Worm (Caenorhabditis elegans): Measurements from ENCODE around the gene gly-7.

gly-7 gene

DNA sequence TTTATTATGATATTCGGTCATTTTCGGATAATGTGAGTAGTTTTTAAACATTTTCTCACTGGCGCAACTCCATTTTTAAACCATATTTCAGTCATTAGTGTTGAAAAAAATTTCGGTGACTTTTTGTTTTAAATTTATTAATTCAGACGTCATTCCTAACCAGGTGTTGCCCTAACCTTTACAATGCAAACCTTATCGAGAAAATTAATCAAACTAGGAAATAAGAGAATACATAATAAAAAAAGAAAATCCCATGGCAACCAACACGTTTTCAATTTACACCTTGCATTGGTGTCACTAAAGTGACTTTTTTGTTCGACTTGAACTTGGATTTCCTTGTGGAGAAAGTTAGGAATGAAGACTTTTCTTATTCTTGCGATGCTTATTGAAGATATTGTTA lies 33.0 kb downstream of the gly-7 start, which contains the start of gene F36H9.2:
Gene F36H9.2, plus strand, starts transcription at position 301 of the 400 bp plus-strand sequence.
- TF ChIP-seq zag-1 (tag; optimal IDR thresholded peaks at IDR 0.05) (no peak), ZK546.5 (tag; optimal IDR thresholded peaks at IDR 0.05) (no peak), mdl-1 (tag; optimal IDR thresholded peaks at IDR 0.05) (no peak), daf-12 (tag; optimal IDR thresholded peaks at IDR 0.05) (no peak), mml-1 (tag; optimal IDR thresholded peaks at IDR 0.05) (no peak), snpc-4 (tag; optimal IDR thresholded peaks at IDR 0.05) (no peak), skn-1 (tag; optimal IDR thresholded peaks at IDR 0.05) (no peak), lin-39 (tag; optimal IDR thresholded peaks at IDR 0.05) (no peak), nfya-1 (tag; optimal IDR thresholded peaks at IDR 0.05; ENCODE audit: insufficient read depth) (no peak), ceh-28 (tag; optimal IDR thresholded peaks at IDR 0.05) (no peak), nhr-76 (tag; optimal IDR thresholded peaks at IDR 0.05) (no peak), ama-1 (optimal IDR thresholded peaks at IDR 0.05) (no peak)

- TF ChIP-seq jun-1 (tag; optimal IDR thresholded peaks at IDR 0.05) (no peak), nhr-77 (tag; optimal IDR thresholded peaks at IDR 0.05) (no peak), nhr-237 (tag; optimal IDR thresholded peaks at IDR 0.05) (no peak), ztf-11 (tag; optimal IDR thresholded peaks at IDR 0.05) (no peak), egl-5 (tag; optimal IDR thresholded peaks at IDR 0.05) (no peak), R02D3.7 (tag; optimal IDR thresholded peaks at IDR 0.05) (no peak)
These were observed 39.2 kb downstream of the gly-7 start, which contains the start of gene F36H9.5 for ce11 chrV:1781922-1782321. TSS of gene F36H9.5 (minus strand) at chrV:1782022.

DNA sequence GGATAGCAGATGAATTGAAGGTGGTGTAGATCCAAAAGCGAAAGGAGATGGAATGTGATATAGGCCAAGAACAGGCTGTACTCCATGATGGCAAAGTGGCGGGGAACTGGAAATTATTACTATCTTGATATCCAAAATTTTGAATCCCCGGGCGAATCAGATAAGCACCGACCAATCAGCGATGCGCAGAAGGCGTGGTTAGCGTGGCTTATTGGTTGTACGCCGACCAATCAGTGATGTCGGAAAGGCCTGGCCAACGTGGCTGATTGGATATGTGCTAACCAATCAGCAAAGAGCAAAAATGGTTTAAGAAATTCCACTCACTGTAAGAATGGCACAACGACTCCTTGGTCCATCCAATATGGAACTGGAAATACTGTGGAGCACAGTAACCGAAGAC lies 41.1 kb downstream of the gly-7 start:
- TF ChIP-seq nhr-77 (tag; optimal IDR thresholded peaks at IDR 0.05): no peak
- peak; percentile 86 for TF ChIP-seq nfya-1 (tag; optimal IDR thresholded peaks at IDR 0.05; ENCODE audit: insufficient read depth)

DNA sequence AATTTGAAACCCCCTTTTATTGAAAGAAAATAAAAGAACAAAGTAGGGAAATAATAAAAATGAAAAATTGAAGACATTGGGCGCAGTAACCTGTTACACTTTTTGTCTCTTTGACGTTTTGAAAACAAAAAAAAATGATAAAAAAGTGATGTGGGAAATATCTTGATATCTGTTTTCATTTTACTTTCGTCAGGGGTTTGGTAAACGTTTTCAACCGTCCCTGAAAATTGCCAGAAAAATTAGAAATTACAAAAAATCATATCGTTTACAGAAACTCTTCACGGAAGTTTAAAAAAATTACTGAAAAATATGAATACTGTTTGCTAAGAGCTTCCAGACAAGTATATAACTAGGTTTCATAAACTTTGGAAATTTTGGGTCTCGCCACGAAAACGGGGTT lies 42.0 kb downstream of the gly-7 start, which contains the start of gene F36H9.4:
Gene F36H9.4, minus strand, starts transcription at position 101 of the 400 bp plus-strand sequence.
- TF ChIP-seq tbx-2 (tag; optimal IDR thresholded peaks at IDR 0.05) (no peak), ZK546.5 (tag; optimal IDR thresholded peaks at IDR 0.05) (no peak), ceh-82 (tag; optimal IDR thresholded peaks at IDR 0.05) (no peak), mdl-1 (tag; optimal IDR thresholded peaks at IDR 0.05) (no peak), jun-1 (tag; optimal IDR thresholded peaks at IDR 0.05) (no peak), nhr-25 (tag; optimal IDR thresholded peaks at IDR 0.05) (no peak), ceh-28 (tag; optimal IDR thresholded peaks at IDR 0.05) (no peak)

DNA sequence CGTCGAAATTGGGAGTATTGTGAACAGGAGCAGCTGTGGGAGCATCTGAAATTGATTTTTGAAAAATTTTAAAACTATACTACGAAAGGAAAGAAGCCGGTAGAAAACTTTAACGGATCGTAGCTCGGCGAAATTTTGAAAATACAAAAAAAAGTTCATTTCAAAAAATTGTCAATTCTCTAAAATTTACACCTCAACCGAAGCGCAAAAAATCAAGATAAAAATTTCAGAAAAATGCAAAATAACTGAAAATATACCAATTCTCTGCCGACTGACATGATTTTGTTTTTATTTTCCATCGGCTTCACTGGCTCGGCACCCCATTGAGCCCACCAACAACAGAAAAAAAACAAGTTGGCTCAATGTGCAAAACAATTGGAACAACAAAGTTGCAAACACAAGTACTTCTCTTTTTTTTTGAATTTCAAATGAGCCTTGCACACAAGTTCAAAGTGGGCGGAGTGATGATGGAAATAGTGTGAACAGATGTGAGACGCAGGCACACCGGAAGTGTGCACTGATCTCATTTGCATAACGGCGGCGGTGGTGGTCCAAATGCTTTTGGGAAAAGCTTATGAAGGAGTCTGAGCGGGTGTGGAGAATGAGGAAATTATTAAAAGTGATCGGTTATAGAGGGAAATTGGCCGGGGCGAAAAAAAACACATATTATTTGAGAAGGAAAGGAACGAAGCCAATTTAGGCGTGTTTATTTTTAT lies 46.1 kb downstream of the gly-7 start, which contains the start of gene F36H9.7:
Gene F36H9.7, minus strand, starts transcription at position 51 of the 716 bp plus-strand sequence.
- TF ChIP-seq nhr-43 (tag; optimal IDR thresholded peaks at IDR 0.05; ENCODE audit: poor library complexity, severe bottlenecking): no peak

- peak; percentile 27 for TF ChIP-seq elt-2 (tag; optimal IDR thresholded peaks at IDR 0.05)
- peak; percentile 32 for TF ChIP-seq hmg-11 (tag; optimal IDR thresholded peaks at IDR 0.05)
- no peak for TF ChIP-seq ama-1 (optimal IDR thresholded peaks at IDR 0.05)
- peak; percentile 22 for TF ChIP-seq nfya-1 (tag; optimal IDR thresholded peaks at IDR 0.05; ENCODE audit: insufficient read depth)
- no peak for TF ChIP-seq unc-39 (tag; optimal IDR thresholded peaks at IDR 0.05)
- no peak for TF ChIP-seq ceh-9 (tag; optimal IDR thresholded peaks at IDR 0.05)
- TF ChIP-seq elt-3 (tag; optimal IDR thresholded peaks at IDR 0.05): no peak
These were observed 48.0 kb downstream of the gly-7 start for ce11 chrV:1773120-1773519.

DNA sequence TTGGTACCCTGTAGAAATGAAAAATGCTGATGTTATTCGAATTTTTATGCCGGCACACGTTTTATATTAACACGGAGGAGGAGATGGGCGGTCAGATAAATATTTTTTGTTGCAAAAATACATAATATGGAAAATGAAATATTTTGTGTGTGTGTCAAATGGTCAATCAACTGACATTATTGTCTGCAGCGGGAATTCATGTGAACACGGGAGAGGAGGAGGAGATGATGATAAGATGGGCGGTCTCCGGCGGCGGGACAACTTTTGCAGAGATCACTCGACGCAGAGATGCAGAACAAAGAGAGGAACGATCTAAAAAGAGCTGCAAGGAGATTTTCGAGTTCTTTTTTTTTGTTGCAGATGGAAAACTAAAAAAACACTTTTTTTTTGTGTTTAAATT lies 49.4 kb downstream of the gly-7 start, which contains the start of gene dhs-13:
Gene dhs-13, minus strand, starts transcription at position 8 of the 400 bp plus-strand sequence.
- TF ChIP-seq ceh-9 (tag; optimal IDR thresholded peaks at IDR 0.05) (no peak), ztf-4 (tag; optimal IDR thresholded peaks at IDR 0.05) (no peak), tbx-2 (tag; optimal IDR thresholded peaks at IDR 0.05) (no peak), snpc-4 (tag; optimal IDR thresholded peaks at IDR 0.05) (no peak), nhr-77 (tag; optimal IDR thresholded peaks at IDR 0.05) (no peak), fkh-2 (tag; optimal IDR thresholded peaks at IDR 0.05) (no peak), pha-4 (tag; optimal IDR thresholded peaks at IDR 0.05) (peak; percentile 47), lin-15B (tag; optimal IDR thresholded peaks at IDR 0.05) (peak; percentile 36), elt-2 (tag; optimal IDR thresholded peaks at IDR 0.05) (peak; percentile 52)

Data from whole organism, L3 larva.